Fruit fly (Drosophila melanogaster): ENCODE data around the gene CG43295.
A peak's percentile ranks its signal among the peaks of the same experiment; 100 is the strongest.

The CG43295 gene

DNA sequence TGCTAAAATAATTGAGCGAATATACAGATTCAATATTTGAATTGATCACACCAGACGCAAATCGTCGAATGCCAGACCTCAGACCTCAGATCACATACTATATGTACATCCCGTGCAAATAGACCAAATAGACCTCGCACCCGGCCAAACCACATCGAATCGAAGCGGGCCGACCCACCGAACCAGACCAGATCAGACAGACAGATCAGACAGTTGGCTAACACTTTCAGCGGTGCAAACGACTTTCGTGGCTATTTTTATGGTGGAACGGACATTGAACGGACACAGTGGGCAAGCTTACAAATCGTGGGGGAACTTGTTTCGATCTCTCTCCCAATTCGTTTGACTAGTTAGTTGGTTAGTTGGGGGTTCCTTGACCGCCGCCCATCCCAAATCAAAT, 46.1 kb downstream of the CG43295 start:
- TF ChIP-seq Crg-1 (GFP tag; optimal IDR thresholded peaks at IDR 0.05) (no peak), Hr96 (GFP tag; optimal IDR thresholded peaks at IDR 0.05) (no peak), cnc (optimal IDR thresholded peaks at IDR 0.05) (no peak), Mnt (GFP tag; optimal IDR thresholded peaks at IDR 0.05) (no peak), CG7101 (tag; optimal IDR thresholded peaks at IDR 0.05) (no peak), cic (GFP tag; optimal IDR thresholded peaks at IDR 0.05) (no peak), tj (GFP tag; optimal IDR thresholded peaks at IDR 0.05) (no peak), ovo (GFP tag; optimal IDR thresholded peaks at IDR 0.05) (no peak), bab1 (GFP tag; optimal IDR thresholded peaks at IDR 0.05) (no peak), toe (GFP tag; optimal IDR thresholded peaks at IDR 0.05) (no peak), pad (GFP tag; optimal IDR thresholded peaks at IDR 0.05) (no peak), CG14711 (tag; optimal IDR thresholded peaks at IDR 0.05) (no peak), CG12768 (GFP tag; optimal IDR thresholded peaks at IDR 0.05) (no peak), CG11617 (GFP tag; optimal IDR thresholded peaks at IDR 0.05) (no peak), CG33017 (tag; optimal IDR thresholded peaks at IDR 0.05) (no peak), CG1620 (GFP tag; optimal IDR thresholded peaks at IDR 0.05) (no peak), kay (GFP tag; ENCODE audit: borderline replicate concordance) (no peak), CG7045 (GFP tag; optimal IDR thresholded peaks at IDR 0.05) (no peak), Clk (GFP tag; optimal IDR thresholded peaks at IDR 0.05) (no peak)

DNA sequence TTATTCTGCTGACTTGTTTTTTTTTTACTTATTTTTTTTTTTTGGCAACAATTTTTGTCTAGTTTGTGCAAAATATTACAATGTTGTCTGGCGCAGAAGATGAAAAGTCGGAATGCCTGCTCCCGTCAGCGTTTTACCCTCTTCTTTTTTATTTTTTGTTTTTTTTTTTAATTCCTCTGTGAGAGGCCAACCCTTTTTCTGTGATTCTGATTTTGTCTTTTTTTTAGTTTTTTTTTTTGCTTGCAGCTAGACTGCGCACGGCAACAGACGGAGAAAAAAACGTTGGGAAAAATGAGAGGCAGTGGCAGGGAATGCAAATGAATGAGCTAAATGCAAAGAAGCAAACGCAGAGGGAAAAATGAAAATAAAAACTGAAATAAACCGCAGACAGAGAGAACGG, 47.4 kb downstream of the CG43295 start:
- peak; percentile 1 for TF ChIP-seq Hr96 (GFP tag; optimal IDR thresholded peaks at IDR 0.05)
- TF ChIP-seq CG12768 (GFP tag; optimal IDR thresholded peaks at IDR 0.05): no peak
- peak; percentile 68 for TF ChIP-seq tj (GFP tag; optimal IDR thresholded peaks at IDR 0.05)

DNA sequence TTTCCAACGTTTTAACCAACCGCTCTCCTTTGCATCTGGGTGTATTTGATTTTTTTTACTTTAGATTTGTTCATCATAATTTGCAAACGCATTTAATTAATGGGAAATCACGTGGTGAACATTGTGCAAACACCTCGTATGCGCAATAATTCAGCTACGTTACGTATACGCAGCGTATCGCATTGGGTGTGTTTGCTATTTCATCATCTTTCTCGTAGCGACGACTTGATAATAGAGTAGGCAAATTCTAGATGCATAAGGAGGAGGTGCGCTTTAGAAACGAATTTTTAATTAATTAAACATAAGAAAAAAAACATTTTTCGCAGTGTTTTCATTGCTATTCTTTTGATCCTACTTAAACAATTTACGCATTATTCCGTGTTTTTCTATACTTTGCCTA, 48.0 kb downstream of the CG43295 start:
- TF ChIP-seq CG5204 (GFP tag; optimal IDR thresholded peaks at IDR 0.05) (no peak), kay (GFP tag; ENCODE audit: borderline replicate concordance) (no peak)

DNA sequence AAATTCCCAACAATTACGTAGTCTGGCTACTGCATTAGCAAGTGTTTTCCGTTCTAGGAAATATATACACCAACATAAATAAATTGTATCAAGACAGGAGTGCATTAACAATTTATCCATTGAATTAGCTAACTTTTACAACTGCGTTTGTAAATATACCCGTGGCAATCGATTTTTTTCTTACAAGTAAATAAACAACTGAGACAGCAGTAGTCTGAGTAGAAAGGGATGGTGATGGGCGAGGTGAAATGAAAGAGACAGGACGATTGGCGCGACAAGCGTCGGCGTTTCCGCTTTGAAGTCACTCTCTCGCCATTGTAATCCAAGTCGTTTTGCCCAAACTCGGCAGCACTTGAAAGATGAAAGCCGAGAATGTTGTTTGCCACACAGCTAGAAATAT, 49.9 kb downstream of the CG43295 start:
- TF ChIP-seq kay (GFP tag; ENCODE audit: borderline replicate concordance) (no peak), CG5204 (GFP tag; optimal IDR thresholded peaks at IDR 0.05) (no peak)
